Fruit fly (Drosophila melanogaster) whole organism, embryonic: ENCODE data around the gene CG11178.

ENCODE experiments used
- Abd-B ChIP-seq: fragments of 200-800 bp; sonication (Bioruptor generic); optimal IDR thresholded peaks from 2 replicates; lab custom pipeline; 2018; ENCODE audit warnings: missing biosample characterization, mild to moderate bottlenecking, missing genetic modification characterization, moderate library complexity
- CG10366 ChIP-seq: fragments of 200-800 bp; sonication (Bioruptor generic); IDR thresholded peaks from 2 replicates; pipeline ENCODE4 v1.3.6; 2022; ENCODE audit warnings: missing biosample characterization, missing genetic modification characterization
- CG11398 ChIP-seq: fragments of 200-800 bp; sonication (Bioruptor generic); optimal IDR thresholded peaks from 2 replicates; lab custom pipeline; 2016; ENCODE audit warnings: missing biosample characterization, missing genetic modification characterization
- CG12769 ChIP-seq: fragments of 200-800 bp; sonication (Bioruptor generic); optimal IDR thresholded peaks from 2 replicates; lab custom pipeline; 2019; ENCODE audit warnings: missing biosample characterization, mild to moderate bottlenecking, missing genetic modification characterization, moderate library complexity
- CG13624 ChIP-seq: fragments of 200-800 bp; sonication (Bioruptor generic); optimal IDR thresholded peaks from 2 replicates; lab custom pipeline; 2016; ENCODE audit warnings: missing biosample characterization, missing genetic modification characterization
- CG14050 ChIP-seq: fragments of 200-800 bp; sonication (Bioruptor generic); IDR thresholded peaks from 3 replicates; pipeline ENCODE4 v1.3.6; 2022; ENCODE audit warnings: missing biosample characterization, missing genetic modification characterization
- CG14667 ChIP-seq: fragments of 200-800 bp; sonication (Bioruptor generic); IDR thresholded peaks from 2 replicates; pipeline ENCODE4 v1.3.6; 2022; ENCODE audit warnings: missing biosample characterization, missing genetic modification characterization
- CG15073 ChIP-seq: fragments of 200-800 bp; sonication (Bioruptor generic); optimal IDR thresholded peaks from 2 replicates; lab custom pipeline; 2016; ENCODE audit warnings: missing biosample characterization, missing genetic modification characterization
- CG15514 ChIP-seq: fragments of 200-800 bp; sonication (Bioruptor generic); optimal IDR thresholded peaks from 3 replicates; lab custom pipeline; 2017; ENCODE audit warnings: missing biosample characterization, missing genetic modification characterization, mild to moderate bottlenecking, moderate library complexity, missing genetic modification reagents
- CG15601 ChIP-seq: fragments of 200-800 bp; sonication (Bioruptor generic); optimal IDR thresholded peaks from 3 replicates; lab custom pipeline; 2019; ENCODE audit warnings: missing biosample characterization, mild to moderate bottlenecking, missing genetic modification characterization, moderate library complexity
- CG30020 ChIP-seq: fragments of 200-800 bp; optimal IDR thresholded peaks from 2 replicates; lab custom pipeline; 2019; ENCODE audit warnings: missing biosample characterization, mild to moderate bottlenecking, missing genetic modification characterization, moderate library complexity
- CG34376 ChIP-seq: fragments of 200-800 bp; sonication (Bioruptor generic); optimal IDR thresholded peaks from 2 replicates; lab custom pipeline; 2018; ENCODE audit warnings: missing biosample characterization, mild to moderate bottlenecking, missing genetic modification characterization
- CG3995 ChIP-seq: fragments of 200-800 bp; sonication (Bioruptor generic); optimal IDR thresholded peaks from 3 replicates; lab custom pipeline; 2016; ENCODE audit warnings: missing biosample characterization, missing genetic modification characterization
- CG42726 ChIP-seq: fragments of 200-800 bp; sonication (Bioruptor generic); IDR thresholded peaks from 2 replicates; pipeline ENCODE4 v1.3.6; 2022; ENCODE audit warnings: missing biosample characterization, missing genetic modification characterization; ENCODE audit not compliant: partially characterized antibody
- CG4404 ChIP-seq: fragments of 200-800 bp; sonication (Bioruptor generic); IDR thresholded peaks from 2 replicates; pipeline ENCODE4 v1.3.6; 2022; ENCODE audit warnings: missing biosample characterization, missing genetic modification characterization
- CG4820 ChIP-seq: fragments of 200-800 bp; sonication (Bioruptor generic); optimal IDR thresholded peaks from 3 replicates; lab custom pipeline; 2016; ENCODE audit warnings: missing biosample characterization, missing genetic modification characterization
- CG7556 ChIP-seq: fragments of 200-800 bp; sonication (Bioruptor generic); optimal IDR thresholded peaks from 2 replicates; lab custom pipeline; 2017; ENCODE audit warnings: missing biosample characterization, mild to moderate bottlenecking, missing genetic modification characterization
- CG7963 ChIP-seq: fragments of 200-800 bp; sonication (Bioruptor generic); IDR thresholded peaks from 3 replicates; pipeline ENCODE4 v1.3.6; 2022; ENCODE audit warnings: missing biosample characterization, missing genetic modification characterization; ENCODE audit not compliant: partially characterized antibody
- Dad ChIP-seq: fragments of 200-800 bp; sonication (Bioruptor generic); optimal IDR thresholded peaks from 3 replicates; lab custom pipeline; 2016; ENCODE audit warnings: missing biosample characterization, missing genetic modification characterization
- Dbx ChIP-seq: fragments of 200-800 bp; sonication (Bioruptor generic); IDR thresholded peaks from 3 replicates; pipeline ENCODE4 v1.3.6; 2022; ENCODE audit warnings: missing biosample characterization, missing genetic modification characterization
- Dip3 ChIP-seq: fragments of 200-800 bp; sonication (Bioruptor generic); optimal IDR thresholded peaks from 3 replicates; lab custom pipeline; 2016; ENCODE audit warnings: missing biosample characterization, missing genetic modification characterization
- E2f1 ChIP-seq: fragments of 200-800 bp; sonication (Bioruptor generic); IDR thresholded peaks from 2 replicates; pipeline ENCODE4 v1.3.6; 2022; ENCODE audit warnings: missing biosample characterization, missing genetic modification characterization
- Eip74EF ChIP-seq, 2 experiments: fragments of 200-800 bp in 1 of 2; fragments of >200 bp in 1 of 2; sonication (Bioruptor generic) in 1 of 2; optimal IDR thresholded peaks; 2 replicates each; lab custom pipeline; 2017 to 2019; ENCODE audit warnings: missing biosample characterization in 2 of 2, missing genetic modification characterization in 2 of 2, mild to moderate bottlenecking in 1 of 2, moderate library complexity in 1 of 2
- Ets65A ChIP-seq: fragments of 200-800 bp; sonication (Bioruptor generic); peaks from one replicate; lab custom pipeline; 2016; ENCODE audit warnings: missing biosample characterization, missing genetic modification characterization
- MBD-R2 ChIP-seq: fragments of 200-800 bp; sonication (Bioruptor generic); IDR thresholded peaks from 2 replicates; pipeline ENCODE4 v1.3.6; 2022; ENCODE audit warnings: missing biosample characterization, missing genetic modification characterization
- MTF-1 ChIP-seq: fragments of 200-800 bp; sonication (Bioruptor generic); optimal IDR thresholded peaks from 2 replicates; lab custom pipeline; 2018; ENCODE audit warnings: missing biosample characterization, mild to moderate bottlenecking, missing genetic modification characterization, borderline replicate concordance
- Nf-YB ChIP-seq: fragments of 200-800 bp; sonication (Bioruptor generic); optimal IDR thresholded peaks from 3 replicates; lab custom pipeline; 2019; ENCODE audit warnings: missing biosample characterization, mild to moderate bottlenecking, missing genetic modification characterization, moderate library complexity
- NfI ChIP-seq: fragments of 200-800 bp; sonication (Bioruptor generic); optimal IDR thresholded peaks from 3 replicates; lab custom pipeline; 2018; ENCODE audit warnings: missing biosample characterization, mild to moderate bottlenecking, missing genetic modification characterization, moderate library complexity
- Six4 ChIP-seq: fragments of 200-800 bp; sonication (Bioruptor generic); optimal IDR thresholded peaks from 2 replicates; lab custom pipeline; 2016; ENCODE audit warnings: missing biosample characterization, missing genetic modification characterization
- Sry-β ChIP-seq: fragments of 200-800 bp; sonication (Bioruptor generic); optimal IDR thresholded peaks from 2 replicates; lab custom pipeline; 2018; ENCODE audit warnings: missing biosample characterization, mild to moderate bottlenecking, missing genetic modification characterization, moderate library complexity
- TFAM ChIP-seq: fragments of 200-800 bp; sonication (Bioruptor generic); optimal IDR thresholded peaks from 2 replicates; lab custom pipeline; 2017; ENCODE audit warnings: missing biosample characterization, missing genetic modification characterization, inconsistent platforms
- caup ChIP-seq: fragments of 200-800 bp; sonication (Bioruptor generic); optimal IDR thresholded peaks from 3 replicates; lab custom pipeline; 2017; ENCODE audit warnings: missing biosample characterization, mild to moderate bottlenecking, missing genetic modification characterization, moderate library complexity; ENCODE audit not compliant: severe bottlenecking
- chn ChIP-seq: fragments of 200-800 bp; sonication (Bioruptor generic); optimal IDR thresholded peaks from 2 replicates; lab custom pipeline; 2016; ENCODE audit warnings: missing biosample characterization, missing genetic modification characterization
- ci ChIP-seq: fragments of 200-800 bp; sonication (Bioruptor generic); IDR thresholded peaks from 3 replicates; pipeline ENCODE4 v1.3.6; 2022; ENCODE audit warnings: missing biosample characterization, missing genetic modification characterization
- dmrt11E ChIP-seq: fragments of 200-800 bp; sonication (Bioruptor generic); optimal IDR thresholded peaks from 3 replicates; lab custom pipeline; 2018; ENCODE audit warnings: missing biosample characterization, mild to moderate bottlenecking, missing genetic modification characterization, moderate library complexity
- dmrt99B ChIP-seq: fragments of 200-800 bp; sonication (Bioruptor generic); optimal IDR thresholded peaks from 2 replicates; lab custom pipeline; 2018; ENCODE audit warnings: missing biosample characterization, mild to moderate bottlenecking, missing genetic modification characterization, moderate library complexity
- en ChIP-seq: fragments of 200-800 bp; sonication (Bioruptor generic); optimal IDR thresholded peaks from 2 replicates; lab custom pipeline; 2016; ENCODE audit warnings: missing biosample characterization, missing genetic modification characterization
- fru ChIP-seq: fragments of >200 bp; optimal IDR thresholded peaks from 2 replicates; lab custom pipeline; 2017
- ham ChIP-seq: fragments of 200-800 bp; sonication (Bioruptor generic); IDR thresholded peaks from 2 replicates; pipeline ENCODE4 v1.3.6; 2022; ENCODE audit warnings: missing biosample characterization, missing genetic modification characterization
- ken ChIP-seq: fragments of 200-800 bp; sonication (Bioruptor generic); IDR thresholded peaks from 3 replicates; pipeline ENCODE4 v1.3.6; 2022; ENCODE audit warnings: missing biosample characterization, missing genetic modification characterization
- klu ChIP-seq: fragments of 200-800 bp; sonication (Bioruptor generic); IDR thresholded peaks from 2 replicates; pipeline ENCODE4 v1.3.6; 2022; ENCODE audit warnings: missing biosample characterization, missing genetic modification characterization
- lmd ChIP-seq: fragments of 200-800 bp; sonication (Bioruptor generic); IDR thresholded peaks from 2 replicates; pipeline ENCODE4 v1.3.6; 2022; ENCODE audit warnings: missing biosample characterization, missing genetic modification characterization
- lov ChIP-seq, 2 experiments: fragments of 200-800 bp in 1 of 2; fragments of >200 bp in 1 of 2; sonication (Bioruptor generic) in 1 of 2; IDR thresholded peaks in 1 of 2; optimal IDR thresholded peaks in 1 of 2; 2 replicates in 1 of 2; 3 replicates in 1 of 2; pipeline versions ENCODE4 v1.3.6 to Lab custom; 2017 to 2022; ENCODE audit warnings: missing biosample characterization in 1 of 2, missing genetic modification characterization in 1 of 2
- mam ChIP-seq: fragments of 200-800 bp; sonication (Bioruptor generic); optimal IDR thresholded peaks from 3 replicates; lab custom pipeline; 2016; ENCODE audit warnings: missing biosample characterization, missing genetic modification characterization
- org-1 ChIP-seq: fragments of 200-800 bp; sonication (Bioruptor generic); optimal IDR thresholded peaks from 2 replicates; lab custom pipeline; 2017; ENCODE audit warnings: missing biosample characterization, missing genetic modification characterization
- pan ChIP-seq, 4 experiments: fragments of >200 bp in 3 of 4; fragments of 200-800 bp in 1 of 4; sonication (Bioruptor generic) in 1 of 4; optimal IDR thresholded peaks in 3 of 4; IDR thresholded peaks in 1 of 4; 2 replicates each; pipeline versions ENCODE4 v1.3.6 to Lab custom; 2017 to 2022; ENCODE audit warnings: missing biosample characterization in 2 of 4, missing genetic modification characterization in 2 of 4, mixed read lengths in 1 of 4
- phol ChIP-seq: fragments of 200-800 bp; sonication (Bioruptor generic); optimal IDR thresholded peaks from 3 replicates; lab custom pipeline; 2018; ENCODE audit warnings: missing biosample characterization, mild to moderate bottlenecking, missing genetic modification characterization, moderate library complexity
- slou ChIP-seq: fragments of 200-800 bp; sonication (Bioruptor generic); optimal IDR thresholded peaks from 3 replicates; lab custom pipeline; 2016; ENCODE audit warnings: missing biosample characterization, missing genetic modification characterization
- tap ChIP-seq: fragments of 200-800 bp; optimal IDR thresholded peaks from 3 replicates; lab custom pipeline; 2019; ENCODE audit warnings: missing biosample characterization, mild to moderate bottlenecking, missing genetic modification characterization, moderate library complexity
- tna ChIP-seq: fragments of 200-800 bp; sonication (Bioruptor generic); IDR thresholded peaks from 2 replicates; pipeline ENCODE4 v1.3.6; 2022; ENCODE audit warnings: missing biosample characterization, missing genetic modification characterization; ENCODE audit not compliant: partially characterized antibody

The CG11178 gene

DNA sequence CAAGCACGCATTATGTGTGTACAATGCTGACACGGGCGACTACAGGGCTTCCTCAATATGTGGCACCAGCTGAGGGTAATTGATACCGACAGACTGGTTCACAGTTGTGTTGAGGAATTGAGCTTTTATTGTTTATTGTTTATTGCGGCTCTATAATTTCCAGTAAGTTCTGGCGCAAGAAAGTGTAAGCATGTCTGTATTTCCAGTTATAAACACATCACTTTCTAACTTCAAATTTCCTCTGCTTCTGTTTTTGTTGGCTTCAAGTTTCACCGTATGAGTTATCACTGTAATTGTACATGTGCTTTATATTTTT, 21.1 kb downstream of the CG11178 start (continued):
- TF ChIP-seq CG15514 (peak; percentile 69), Six4 (GFP tag; lab: Kevin White, UChicago) (peak; percentile 49), ci (GFP tag; lab: Robert Waterston, UW) (peak; percentile 83), caup (GFP tag; lab: Kevin White, UChicago) (peak; percentile 72), CG42726 (GFP tag; lab: Robert Waterston, UW) (no peak), Abd-B (peak; percentile 75), tna (GFP tag; lab: Robert Waterston, UW) (no peak), CG13624 (peak; percentile 83), en (GFP tag; lab: Kevin White, UChicago) (peak; percentile 58), CG15601 (tag; lab: Kevin White, UChicago) (peak; percentile 4), CG14667 (GFP tag; lab: Robert Waterston, UW) (peak; percentile 48; the same call in 1 of the 2 replicates), MBD-R2 (GFP tag; lab: Robert Waterston, UW) (peak; percentile 32; the same call in 1 of the 2 replicates), TFAM (GFP tag; lab: Kevin White, UChicago) (no peak), mam (GFP tag; lab: Kevin White, UChicago) (peak; percentile 83), pan (optimal IDR thresholded peaks at IDR 0.05; lab: Kevin White, UChicago) (no peak), pan (GFP tag; optimal IDR thresholded peaks at IDR 0.05 in 1 of 2, IDR thresholded peaks at IDR 0.05 in 1 of 2) (peak in 1 of 2 experiments; percentile 73), CG7963 (GFP tag; lab: Robert Waterston, UW) (no peak), CG11398 (GFP tag; lab: Kevin White, UChicago) (peak; percentile 53), Ets65A (GFP tag; lab: Kevin White, UChicago) (peak; percentile 70), org-1 (GFP tag; lab: Kevin White, UChicago) (peak; percentile 65), klu (peak; percentile 77), CG12769 (tag; lab: Kevin White, UChicago) (peak; percentile 53), Nf-YB (GFP tag; lab: Kevin White, UChicago) (peak; percentile 34), ken (GFP tag; lab: Robert Waterston, UW) (peak; percentile 71), E2f1 (GFP tag; lab: Robert Waterston, UW) (peak; percentile 62), lmd (GFP tag; lab: Robert Waterston, UW) (peak; percentile 84), CG10366 (peak; percentile 64), Eip74EF (GFP tag; optimal IDR thresholded peaks at IDR 0.05; lab: Kevin White, UChicago) (peak in 1 of 2 experiments; percentile 66), CG4404 (GFP tag; lab: Robert Waterston, UW) (peak; percentile 58), CG30020 (tag; lab: Kevin White, UChicago) (no peak), Dad (peak; percentile 66), CG7556 (GFP tag; lab: Kevin White, UChicago) (peak; percentile 74), dmrt99B (tag; lab: Kevin White, UChicago) (peak; percentile 81), chn (GFP tag; lab: Kevin White, UChicago) (peak; percentile 69), NfI (GFP tag; lab: Kevin White, UChicago) (peak; percentile 71), CG4820 (GFP tag; lab: Kevin White, UChicago) (peak; percentile 55), CG15073 (GFP tag; lab: Kevin White, UChicago) (no peak), fru (lab: Kevin White, UChicago) (no peak), Dbx (peak; percentile 65; the same call in 2 of the 3 replicates), Dip3 (GFP tag; lab: Kevin White, UChicago) (peak; percentile 77), ham (GFP tag; lab: Robert Waterston, UW) (peak; percentile 7; the same call in 1 of the 2 replicates), tap (no peak), MTF-1 (GFP tag; lab: Kevin White, UChicago) (peak; percentile 26), dmrt11E (tag; lab: Kevin White, UChicago) (peak; percentile 43), CG34376 (GFP tag; lab: Kevin White, UChicago) (peak; percentile 78), slou (GFP tag; lab: Kevin White, UChicago) (peak; percentile 71), CG3995 (GFP tag; lab: Kevin White, UChicago) (peak; percentile 14), phol (peak; percentile 72), CG14050 (GFP tag; lab: Robert Waterston, UW) (peak; percentile 59), lov (optimal IDR thresholded peaks at IDR 0.05; lab: Kevin White, UChicago) (no peak), lov (GFP tag; IDR thresholded peaks at IDR 0.05; lab: Robert Waterston, UW) (no peak), Sry-β (no peak)
